Worm (Caenorhabditis elegans): Measurements from ENCODE around the gene D2096.5.

ce11 chrIV:8394105-8394504, 34.5 kb upstream of the D2096.5 start, which contains the start of gene D2096.11:
- TF ChIP-seq ztf-29 (GFP tag; IDR thresholded peaks at IDR 0.05): no peak
- no peak for TF ChIP-seq cog-1 (tag; optimal IDR thresholded peaks at IDR 0.05)
- TF ChIP-seq klf-2 (GFP tag; conservative IDR thresholded peaks at IDR 0.05): no peak

Data from whole organism, midembryonic.